Fruit fly (Drosophila melanogaster): ENCODE data around the gene CG5984.
A peak's percentile ranks its signal among the peaks of the same experiment; 100 is the strongest.

- TF ChIP-seq Myc (optimal IDR thresholded peaks at IDR 0.05): no peak
- TF ChIP-seq brk (GFP tag; optimal IDR thresholded peaks at IDR 0.05): peak; percentile 43
- TF ChIP-seq psq (GFP tag; optimal IDR thresholded peaks at IDR 0.05): peak; percentile 24
Measured at dm6 chr3R:27198883-27199780, 48.7 kb downstream of the CG5984 start.

Data from whole organism, wandering third instar larva.